Worm (Caenorhabditis elegans) whole organism, L1 larva: ENCODE results near the gene eri-1.

Experiments used
- C04F5.9 ChIP-seq: sonication (generic microtip); optimal IDR thresholded peaks from 2 replicates; lab custom pipeline; 2016; ENCODE audit warnings: missing genetic modification characterization, missing compliant biosample characterization
- C16A3.4 ChIP-seq: fragments of 150-350 bp; optimal IDR thresholded peaks from 2 replicates; lab custom pipeline; 2014; ENCODE audit warnings: missing biosample characterization, missing genetic modification characterization
- C34B4.2 ChIP-seq: sonication (generic microtip); optimal IDR thresholded peaks from 2 replicates; lab custom pipeline; 2017; ENCODE audit warnings: mild to moderate bottlenecking, missing genetic modification characterization, missing compliant biosample characterization
- aha-1 ChIP-seq: fragments of 150-350 bp; optimal IDR thresholded peaks from 2 replicates; lab custom pipeline; 2014; ENCODE audit warnings: missing biosample characterization, missing genetic modification characterization
- ceh-82 ChIP-seq, 3 experiments: fragments of 150-350 bp in 1 of 3; sonication (generic microtip) in 2 of 3; optimal IDR thresholded peaks; 2 replicates each; lab custom pipeline; 2014 to 2017; ENCODE audit warnings: missing biosample characterization in 3 of 3, missing genetic modification characterization in 3 of 3
- ceh-88 ChIP-seq: fragments of 200-800 bp; sonication (Bioruptor generic); IDR thresholded peaks from 2 replicates; pipeline ENCODE4 v1.3.6; 2022; ENCODE audit warnings: missing genetic modification characterization, missing compliant biosample characterization
- efl-1 ChIP-seq, 4 experiments: fragments of 150-350 bp; optimal IDR thresholded peaks in 3 of 4; peaks in 1 of 4; 1 replicate in 1 of 4; 2 replicates in 3 of 4; lab custom pipeline; 2014; ENCODE audit warnings: missing biosample characterization in 2 of 4, missing genetic modification characterization in 2 of 4, missing genetic modification reagents in 2 of 4
- egl-13 ChIP-seq: sonication (generic microtip); optimal IDR thresholded peaks from 2 replicates; lab custom pipeline; 2016; ENCODE audit warnings: missing genotype, missing genetic modification reagents, missing genetic modification characterization, missing compliant biosample characterization
- egl-27 ChIP-seq, 2 experiments: fragments of 150-350 bp in 1 of 2; sonication (generic microtip); optimal IDR thresholded peaks; 3 replicates each; lab custom pipeline; 2017 to 2018; ENCODE audit warnings: missing biosample characterization in 2 of 2, missing genetic modification characterization in 2 of 2, missing genetic modification reagents in 2 of 2
- elt-3 ChIP-seq, 6 experiments: fragments of 150-350 bp in 1 of 6; sonication (generic microtip); optimal IDR thresholded peaks; 2 replicates each; lab custom pipeline; 2017 to 2018; ENCODE audit warnings: missing biosample characterization in 6 of 6, missing genetic modification characterization in 6 of 6, inconsistent platforms in 1 of 6
- ets-5 ChIP-seq: fragments of 200-800 bp; sonication (Bioruptor generic); IDR thresholded peaks from 2 replicates; pipeline ENCODE4 v1.3.6; 2022; ENCODE audit warnings: missing genetic modification characterization, missing compliant biosample characterization
- fkh-4 ChIP-seq: sonication (generic microtip); optimal IDR thresholded peaks from 2 replicates; lab custom pipeline; 2016; ENCODE audit warnings: missing compliant biosample characterization, missing genetic modification characterization, borderline replicate concordance
- grh-1 ChIP-seq: fragments of 200-800 bp; sonication (Bioruptor generic); IDR thresholded peaks from 2 replicates; pipeline ENCODE4 v1.3.6; 2022; ENCODE audit warnings: missing genetic modification reagents, missing genetic modification characterization, missing compliant biosample characterization
- hlh-4 ChIP-seq: sonication (generic microtip); optimal IDR thresholded peaks from 2 replicates; lab custom pipeline; 2016; ENCODE audit warnings: mild to moderate bottlenecking, missing genetic modification characterization, missing compliant biosample characterization
- isw-1 ChIP-seq: fragments of 200-800 bp; sonication (Bioruptor generic); IDR thresholded peaks from 2 replicates; pipeline ENCODE4 v1.3.6; 2022; ENCODE audit warnings: missing genetic modification characterization, missing compliant biosample characterization
- lin-13 ChIP-seq: fragments of 150-350 bp; optimal IDR thresholded peaks from 2 replicates; lab custom pipeline; 2014; ENCODE audit warnings: missing biosample characterization, missing genetic modification reagents, missing genetic modification characterization
- lin-14 ChIP-seq: fragments of 200-800 bp; sonication (Bioruptor generic); optimal IDR thresholded peaks from 2 replicates; lab custom pipeline; 2018; ENCODE audit warnings: mild to moderate bottlenecking, missing genetic modification characterization, moderate library complexity, missing compliant biosample characterization
- lin-15B ChIP-seq: fragments of 150-350 bp; sonication (generic microtip); optimal IDR thresholded peaks from 3 replicates; lab custom pipeline; 2014; ENCODE audit warnings: missing biosample characterization, missing genetic modification characterization
- lin-39 ChIP-seq: fragments of 150-350 bp; optimal IDR thresholded peaks from 2 replicates; lab custom pipeline; 2014; ENCODE audit warnings: missing biosample characterization, missing genetic modification reagents, missing genetic modification characterization
- lir-3 ChIP-seq: sonication (generic microtip); optimal IDR thresholded peaks from 2 replicates; lab custom pipeline; 2016; ENCODE audit warnings: mild to moderate bottlenecking, missing genetic modification characterization, moderate library complexity, missing compliant biosample characterization; ENCODE audit not compliant: poor library complexity
- mep-1 ChIP-seq: fragments of 150-350 bp; optimal IDR thresholded peaks from 2 replicates; lab custom pipeline; 2014; ENCODE audit warnings: missing biosample characterization, missing genetic modification characterization
- nhr-11 ChIP-seq: fragments of 150-350 bp; optimal IDR thresholded peaks from 2 replicates; lab custom pipeline; 2014; ENCODE audit warnings: missing biosample characterization, missing genetic modification characterization
- nhr-237 ChIP-seq: fragments of 150-350 bp; optimal IDR thresholded peaks from 2 replicates; lab custom pipeline; 2014; ENCODE audit warnings: missing biosample characterization, missing genetic modification characterization
- nhr-84 ChIP-seq: sonication (generic microtip); optimal IDR thresholded peaks from 2 replicates; lab custom pipeline; 2017; ENCODE audit warnings: missing biosample characterization, missing genetic modification characterization
- nhr-85 ChIP-seq: sonication (generic microtip); peaks from one replicate; lab custom pipeline; 2016; ENCODE audit warnings: missing genetic modification characterization, inconsistent platforms, missing compliant biosample characterization
- skn-1 ChIP-seq: fragments of 150-350 bp; optimal IDR thresholded peaks from 2 replicates; lab custom pipeline; 2014; ENCODE audit warnings: missing biosample characterization, missing genetic modification characterization
- sox-4 ChIP-seq: sonication (generic microtip); optimal IDR thresholded peaks from 2 replicates; lab custom pipeline; 2016; ENCODE audit warnings: missing genetic modification characterization, missing compliant biosample characterization
- tbx-2 ChIP-seq: sonication (generic microtip); optimal IDR thresholded peaks from 2 replicates; lab custom pipeline; 2016; ENCODE audit warnings: missing genetic modification characterization, missing compliant biosample characterization
- tlp-1 ChIP-seq: fragments of 150-350 bp; optimal IDR thresholded peaks from 2 replicates; lab custom pipeline; 2014; ENCODE audit warnings: missing biosample characterization, missing genetic modification characterization
- unc-30 ChIP-seq: sonication (generic microtip); optimal IDR thresholded peaks from 2 replicates; lab custom pipeline; 2017; ENCODE audit warnings: missing biosample characterization, missing genetic modification characterization
- zag-1 ChIP-seq: fragments of 150-350 bp; optimal IDR thresholded peaks from 2 replicates; lab custom pipeline; 2014; ENCODE audit warnings: missing biosample characterization, missing genetic modification characterization
- ztf-11 ChIP-seq, 2 experiments: sonication (generic microtip); optimal IDR thresholded peaks; 2 replicates each; lab custom pipeline; 2016 to 2017; ENCODE audit warnings: missing genetic modification characterization in 2 of 2, missing biosample characterization in 1 of 2, missing compliant biosample characterization in 1 of 2

Gene eri-1

ce11 chrIV:419674-420073, at the start of gene eri-1:
Gene eri-1 (minus strand): TSS chrIV:419958.
- TF ChIP-seq sox-4 (tag; lab: Kevin White, UChicago) (no peak), ceh-82 (tag; optimal IDR thresholded peaks at IDR 0.05; lab: Kevin White, UChicago) (no peak), nhr-84 (no peak), lin-13 (GFP tag; lab: Kevin White, UChicago) (no peak), zag-1 (tag; lab: Kevin White, UChicago) (no peak), fkh-4 (tag; lab: Kevin White, UChicago) (no peak), hlh-4 (tag; lab: Kevin White, UChicago) (no peak), elt-3 (tag; optimal IDR thresholded peaks at IDR 0.05; lab: Kevin White, UChicago) (no peak), tlp-1 (tag; lab: Kevin White, UChicago) (no peak), ztf-11 (tag; optimal IDR thresholded peaks at IDR 0.05; lab: Kevin White, UChicago) (no peak), mep-1 (tag; lab: Kevin White, UChicago) (no peak), nhr-237 (no peak), skn-1 (tag; lab: Kevin White, UChicago) (no peak), C04F5.9 (tag; lab: Kevin White, UChicago) (no peak), grh-1 (no peak), lin-39 (tag; lab: Kevin White, UChicago) (no peak), ceh-88 (no peak), aha-1 (no peak), C16A3.4 (tag; lab: Kevin White, UChicago) (no peak), nhr-11 (no peak)

- TF ChIP-seq grh-1: no peak
- no peak for TF ChIP-seq ets-5 (GFP tag; lab: Robert Waterston, UW)
- no peak for TF ChIP-seq C04F5.9 (tag; lab: Kevin White, UChicago)
- TF ChIP-seq lir-3 (tag; lab: Kevin White, UChicago): no peak
- TF ChIP-seq efl-1 (optimal IDR thresholded peaks at IDR 0.05; lab: Kevin White, UChicago): no peak
- no peak for TF ChIP-seq efl-1 (GFP tag; optimal IDR thresholded peaks at IDR 0.05 in 1 of 2; lab: Kevin White, UChicago)
- no peak for TF ChIP-seq egl-27 (tag; optimal IDR thresholded peaks at IDR 0.05; lab: Kevin White, UChicago)
- no peak for TF ChIP-seq lin-14 (GFP tag; lab: Kevin White, UChicago)
- TF ChIP-seq lin-15B (tag; lab: Kevin White, UChicago): no peak
- no peak for TF ChIP-seq egl-13 (tag; lab: Kevin White, UChicago)
- no peak for TF ChIP-seq nhr-84
- TF ChIP-seq, all 84 proteins: peak for 0
Measured at ce11 chrIV:468307-468706, 48.5 kb upstream of the eri-1 start.

ce11 chrIV:467291-467690, 47.5 kb upstream of the eri-1 start:
- TF ChIP-seq tbx-2 (tag; lab: Kevin White, UChicago): no peak
- TF ChIP-seq nhr-11: no peak
- TF ChIP-seq efl-1 (optimal IDR thresholded peaks at IDR 0.05; lab: Kevin White, UChicago): no peak
- peak in 1 of 2 experiments; percentile 9 for TF ChIP-seq efl-1 (GFP tag; optimal IDR thresholded peaks at IDR 0.05 in 1 of 2; lab: Kevin White, UChicago)
- TF ChIP-seq isw-1: no peak

- TF ChIP-seq egl-13 (tag; lab: Kevin White, UChicago): peak; percentile 52
- TF ChIP-seq nhr-85 (tag; lab: Kevin White, UChicago): no peak
Measured at ce11 chrIV:466569-466968, 46.8 kb upstream of the eri-1 start.

- TF ChIP-seq isw-1 (no peak), grh-1 (no peak), C04F5.9 (tag; lab: Kevin White, UChicago) (no peak)
Measured at ce11 chrIV:462050-462449, 42.3 kb upstream of the eri-1 start.

ce11 chrIV:460614-461079, 40.9 kb upstream of the eri-1 start, which contains the start of gene M04G7.2:
Gene M04G7.2 (minus strand): TSS chrIV:461029.
- TF ChIP-seq C34B4.2 (tag; lab: Kevin White, UChicago): no peak
- no peak for TF ChIP-seq ztf-11 (tag; optimal IDR thresholded peaks at IDR 0.05; lab: Kevin White, UChicago)
- no peak for TF ChIP-seq unc-30 (tag; lab: Kevin White, UChicago)
